Fruit fly (Drosophila melanogaster) whole organism, embryonic: Measurements from ENCODE around the gene scramb2.

Experiments used
- Antp ChIP-seq: fragments of 200-800 bp; sonication (Bioruptor generic); optimal IDR thresholded peaks from 3 replicates; lab custom pipeline; 2016; ENCODE audit warnings: missing biosample characterization, missing genetic modification characterization
- Awh ChIP-seq: fragments of 200-800 bp; sonication (Bioruptor generic); IDR thresholded peaks from 2 replicates; pipeline ENCODE4, ENCODE4 v1.3.6; 2022; ENCODE audit warnings: missing biosample characterization, missing genetic modification characterization
- B-H2 ChIP-seq: fragments of 200-800 bp; sonication (Bioruptor generic); optimal IDR thresholded peaks from 2 replicates; lab custom pipeline; 2018; ENCODE audit warnings: missing biosample characterization, mild to moderate bottlenecking, missing genetic modification characterization
- Blimp-1 ChIP-seq: fragments of 200-800 bp; sonication (Bioruptor generic); optimal IDR thresholded peaks from 3 replicates; lab custom pipeline; 2018; ENCODE audit warnings: missing biosample characterization, missing genetic modification characterization, mild to moderate bottlenecking, moderate library complexity, missing genetic modification reagents
- CG13424 ChIP-seq: fragments of 200-800 bp; sonication (Bioruptor generic); optimal IDR thresholded peaks from 2 replicates; lab custom pipeline; 2019; ENCODE audit warnings: missing biosample characterization, mild to moderate bottlenecking, missing genetic modification characterization, moderate library complexity
- CG14050 ChIP-seq: fragments of 200-800 bp; sonication (Bioruptor generic); IDR thresholded peaks from 3 replicates; pipeline ENCODE4 v1.3.6; 2022; ENCODE audit warnings: missing biosample characterization, missing genetic modification characterization
- CG1529 ChIP-seq: fragments of 200-800 bp; sonication (Bioruptor generic); optimal IDR thresholded peaks from 3 replicates; lab custom pipeline; 2018; ENCODE audit warnings: missing biosample characterization, missing genetic modification characterization
- CG1647 ChIP-seq: fragments of 200-800 bp; sonication (Bioruptor generic); optimal IDR thresholded peaks from 3 replicates; lab custom pipeline; 2016; ENCODE audit warnings: missing biosample characterization, missing genetic modification characterization
- CG17186 ChIP-seq: fragments of 200-800 bp; sonication (Bioruptor generic); optimal IDR thresholded peaks from 3 replicates; lab custom pipeline; 2017; ENCODE audit warnings: missing biosample characterization, missing genetic modification reagents, missing genetic modification characterization
- CG17361 ChIP-seq: fragments of 200-800 bp; sonication (Bioruptor generic); IDR thresholded peaks from 3 replicates; pipeline ENCODE4 v1.3.6; 2022; ENCODE audit warnings: missing biosample characterization, missing genetic modification characterization
- CG17912 ChIP-seq: fragments of 200-800 bp; sonication (Bioruptor generic); optimal IDR thresholded peaks from 2 replicates; lab custom pipeline; 2018; ENCODE audit warnings: missing biosample characterization, mild to moderate bottlenecking, missing genetic modification characterization
- CG18476 ChIP-seq: fragments of 200-800 bp; sonication (Bioruptor generic); optimal IDR thresholded peaks from 2 replicates; lab custom pipeline; 2016; ENCODE audit warnings: missing biosample characterization, mild to moderate bottlenecking, missing genetic modification characterization
- CG18764 ChIP-seq: fragments of 200-800 bp; sonication (Bioruptor generic); optimal IDR thresholded peaks from 3 replicates; lab custom pipeline; 2016; ENCODE audit warnings: missing biosample characterization, missing genetic modification characterization
- CG31365 ChIP-seq: fragments of 200-800 bp; sonication (Bioruptor generic); optimal IDR thresholded peaks from 2 replicates; lab custom pipeline; 2018; ENCODE audit warnings: missing biosample characterization, mild to moderate bottlenecking, missing genetic modification characterization
- CG32767 ChIP-seq: fragments of 200-800 bp; sonication (Bioruptor generic); IDR thresholded peaks from 2 replicates; pipeline ENCODE4 v1.3.6; 2022; ENCODE audit warnings: missing biosample characterization, missing genetic modification characterization
- CG6689 ChIP-seq: fragments of 200-800 bp; sonication (Bioruptor generic); IDR thresholded peaks from 2 replicates; pipeline ENCODE4 v1.3.6; 2022; ENCODE audit warnings: missing biosample characterization, missing genetic modification characterization
- D19A ChIP-seq: fragments of 200-800 bp; optimal IDR thresholded peaks from 3 replicates; lab custom pipeline; 2019; ENCODE audit warnings: missing biosample characterization, mild to moderate bottlenecking, missing genetic modification characterization, moderate library complexity
- Dip3 ChIP-seq: fragments of 200-800 bp; sonication (Bioruptor generic); optimal IDR thresholded peaks from 3 replicates; lab custom pipeline; 2016; ENCODE audit warnings: missing biosample characterization, missing genetic modification characterization
- E2f2 ChIP-seq: fragments of 200-800 bp; sonication (Bioruptor generic); IDR thresholded peaks from 2 replicates; pipeline ENCODE4 v1.3.6; 2022; ENCODE audit warnings: missing biosample characterization, missing genetic modification characterization
- Gsc ChIP-seq: fragments of 200-800 bp; sonication (Bioruptor generic); IDR thresholded peaks from 2 replicates; pipeline ENCODE4 v1.3.6; 2022; ENCODE audit warnings: missing biosample characterization, missing genetic modification characterization
- HLH3B ChIP-seq: fragments of 200-800 bp; sonication (Bioruptor generic); IDR thresholded peaks from 2 replicates; pipeline ENCODE4 v1.3.6; 2022; ENCODE audit warnings: missing biosample characterization, missing genetic modification characterization
- Hr39 ChIP-seq: fragments of >200 bp; optimal IDR thresholded peaks from 2 replicates; lab custom pipeline; 2017
- Lim3 ChIP-seq: fragments of 200-800 bp; sonication (Bioruptor generic); IDR thresholded peaks from 2 replicates; pipeline ENCODE4 v1.3.6; 2022; ENCODE audit warnings: missing biosample characterization, missing genetic modification characterization
- MBD-R2 ChIP-seq: fragments of 200-800 bp; sonication (Bioruptor generic); IDR thresholded peaks from 2 replicates; pipeline ENCODE4 v1.3.6; 2022; ENCODE audit warnings: missing biosample characterization, missing genetic modification characterization
- Meics ChIP-seq: fragments of 200-800 bp; sonication (Bioruptor generic); optimal IDR thresholded peaks from 2 replicates; lab custom pipeline; 2017; ENCODE audit warnings: missing biosample characterization, mild to moderate bottlenecking, missing genetic modification characterization
- Myb ChIP-seq: fragments of 200-800 bp; sonication (Bioruptor generic); optimal IDR thresholded peaks from 2 replicates; lab custom pipeline; 2016; ENCODE audit warnings: missing biosample characterization, missing genetic modification characterization
- NK7.1 ChIP-seq: fragments of 200-800 bp; sonication (Bioruptor generic); optimal IDR thresholded peaks from 3 replicates; lab custom pipeline; 2016; ENCODE audit warnings: missing biosample characterization, missing genetic modification characterization
- Neu2 ChIP-seq: fragments of 200-800 bp; sonication (Bioruptor generic); optimal IDR thresholded peaks from 3 replicates; lab custom pipeline; 2016; ENCODE audit warnings: missing biosample characterization, missing genetic modification characterization, borderline replicate concordance
- Nf-YB ChIP-seq: fragments of 200-800 bp; sonication (Bioruptor generic); optimal IDR thresholded peaks from 3 replicates; lab custom pipeline; 2019; ENCODE audit warnings: missing biosample characterization, mild to moderate bottlenecking, missing genetic modification characterization, moderate library complexity
- YL-1 ChIP-seq: fragments of 200-800 bp; sonication (Bioruptor generic); optimal IDR thresholded peaks from 3 replicates; lab custom pipeline; 2017; ENCODE audit warnings: missing biosample characterization, mild to moderate bottlenecking, missing genetic modification characterization
- chinmo ChIP-seq: fragments of 200-800 bp; sonication (Bioruptor generic); IDR thresholded peaks from 4 replicates; pipeline ENCODE4 v1.3.6; 2022; ENCODE audit warnings: missing biosample characterization, missing genetic modification characterization; ENCODE audit not compliant: partially characterized antibody
- crc ChIP-seq: fragments of 200-800 bp; sonication (Bioruptor generic); optimal IDR thresholded peaks from 2 replicates; lab custom pipeline; 2016; ENCODE audit warnings: missing biosample characterization, missing genetic modification characterization
- croc ChIP-seq: fragments of 200-800 bp; sonication (Bioruptor generic); conservative IDR thresholded peaks from 3 replicates; pipeline ENCODE4 v1.3.6; 2022; ENCODE audit warnings: missing biosample characterization, missing genetic modification characterization
- gfzf ChIP-seq: fragments of 200-800 bp; sonication (Bioruptor generic); optimal IDR thresholded peaks from 2 replicates; lab custom pipeline; 2016; ENCODE audit warnings: missing biosample characterization, mild to moderate bottlenecking, missing genetic modification characterization, moderate library complexity
- grn ChIP-seq: fragments of 200-800 bp; sonication (Bioruptor generic); optimal IDR thresholded peaks from 3 replicates; lab custom pipeline; 2017; ENCODE audit warnings: missing biosample characterization, missing genetic modification characterization
- gsb-n ChIP-seq: fragments of 200-800 bp; sonication (Bioruptor generic); optimal IDR thresholded peaks from 3 replicates; lab custom pipeline; 2018; ENCODE audit warnings: missing biosample characterization, mild to moderate bottlenecking, missing genetic modification characterization
- h ChIP-seq: fragments of >200 bp; optimal IDR thresholded peaks from 2 replicates; lab custom pipeline; 2017
- hb ChIP-seq: fragments of 200-800 bp; sonication (Bioruptor generic); IDR thresholded peaks from 3 replicates; pipeline ENCODE4 v1.3.6; 2022; ENCODE audit warnings: missing biosample characterization, missing genetic modification characterization; ENCODE audit not compliant: partially characterized antibody
- lmd ChIP-seq: fragments of 200-800 bp; sonication (Bioruptor generic); IDR thresholded peaks from 2 replicates; pipeline ENCODE4 v1.3.6; 2022; ENCODE audit warnings: missing biosample characterization, missing genetic modification characterization
- lola ChIP-seq, 3 experiments: fragments of >200 bp in 2 of 3; fragments of 200-800 bp in 1 of 3; sonication (Bioruptor generic) in 1 of 3; optimal IDR thresholded peaks; 2 replicates each; lab custom pipeline; 2017 to 2019; ENCODE audit warnings: missing biosample characterization in 3 of 3, missing genetic modification characterization in 3 of 3, mild to moderate bottlenecking in 1 of 3, moderate library complexity in 1 of 3
- nom ChIP-seq: fragments of 200-800 bp; sonication (Bioruptor generic); optimal IDR thresholded peaks from 2 replicates; lab custom pipeline; 2017; ENCODE audit warnings: missing biosample characterization, missing genetic modification characterization, mild to moderate bottlenecking, moderate library complexity, missing genetic modification reagents
- pb ChIP-seq: fragments of 200-800 bp; sonication (Bioruptor generic); optimal IDR thresholded peaks from 3 replicates; lab custom pipeline; 2016; ENCODE audit warnings: missing biosample characterization, missing genetic modification characterization
- pzg ChIP-seq: fragments of 200-800 bp; sonication (Bioruptor generic); optimal IDR thresholded peaks from 3 replicates; lab custom pipeline; 2018; ENCODE audit warnings: missing biosample characterization, mild to moderate bottlenecking, missing genetic modification characterization, moderate library complexity
- seq ChIP-seq: fragments of 200-800 bp; sonication (Bioruptor generic); IDR thresholded peaks from 2 replicates; pipeline ENCODE4 v1.3.6; 2022; ENCODE audit warnings: missing biosample characterization, missing genetic modification characterization
- sisA ChIP-seq: fragments of 200-800 bp; sonication (Bioruptor generic); IDR thresholded peaks from 2 replicates; pipeline ENCODE4 v1.3.6; 2022; ENCODE audit warnings: missing biosample characterization, missing genetic modification characterization
- so ChIP-seq: fragments of 200-800 bp; sonication (Bioruptor generic); IDR thresholded peaks from 3 replicates; pipeline ENCODE4 v1.3.6; 2022; ENCODE audit warnings: missing biosample characterization, missing genetic modification characterization
- tap ChIP-seq: fragments of 200-800 bp; optimal IDR thresholded peaks from 3 replicates; lab custom pipeline; 2019; ENCODE audit warnings: missing biosample characterization, mild to moderate bottlenecking, missing genetic modification characterization, moderate library complexity
- tna ChIP-seq: fragments of 200-800 bp; sonication (Bioruptor generic); IDR thresholded peaks from 2 replicates; pipeline ENCODE4 v1.3.6; 2022; ENCODE audit warnings: missing biosample characterization, missing genetic modification characterization; ENCODE audit not compliant: partially characterized antibody
- toy ChIP-seq: fragments of 200-800 bp; sonication (Bioruptor generic); IDR thresholded peaks from 2 replicates; pipeline ENCODE4 v1.3.6; 2022; ENCODE audit warnings: missing biosample characterization, missing genetic modification characterization

The scramb2 gene

DNA sequence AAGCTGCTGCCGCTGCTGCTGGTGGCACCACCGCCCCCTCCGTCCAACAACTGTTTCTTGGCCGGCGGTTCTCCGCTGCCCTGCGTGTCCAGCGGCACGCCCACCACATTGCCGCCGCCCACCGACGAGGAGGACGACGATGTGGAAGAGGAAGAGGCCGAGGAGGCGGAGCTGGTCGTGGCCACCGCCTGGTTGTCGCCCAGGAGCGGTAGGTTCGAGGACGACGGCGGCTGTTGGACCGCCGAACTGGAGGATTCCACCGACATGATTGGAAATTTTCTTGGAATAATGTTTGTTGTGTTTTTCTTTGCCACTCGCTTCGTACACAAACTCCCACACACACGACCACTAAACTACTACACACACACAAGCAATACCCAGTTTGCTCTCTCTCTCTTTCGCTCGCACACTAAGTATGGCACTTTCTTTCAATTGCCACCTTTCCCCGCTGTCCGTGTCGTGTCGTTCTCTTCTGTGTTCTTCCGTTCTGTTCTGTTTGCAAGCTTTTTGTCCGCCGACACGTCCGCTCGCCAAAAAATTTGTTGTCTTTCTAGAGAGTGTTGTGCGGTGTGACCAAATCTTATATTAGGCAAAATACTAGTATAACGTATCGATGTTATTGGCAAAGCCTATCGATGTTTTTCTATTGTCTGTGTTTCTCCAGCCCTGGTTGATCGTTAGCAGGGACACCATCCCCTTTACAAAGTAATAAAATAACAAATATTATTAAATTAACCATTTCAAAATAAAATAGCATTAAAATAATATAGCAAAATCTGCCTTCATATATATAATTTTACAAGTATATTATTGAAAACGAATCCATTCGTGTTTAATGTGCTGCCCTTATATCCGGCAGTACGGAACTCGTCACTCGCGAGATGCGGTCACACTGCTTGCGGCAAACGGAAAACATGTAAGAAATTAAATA is 23.9 kb upstream of the scramb2 start, which contains the start of the genes CG32486 and PAN3 (continued):
- TF ChIP-seq hb (GFP tag; lab: Robert Waterston, UW) (peak; percentile 68; the same call in 2 of the 3 replicates), grn (no peak), tna (GFP tag; lab: Robert Waterston, UW) (peak; percentile 56), toy (no peak), Lim3 (GFP tag; lab: Robert Waterston, UW) (no peak), CG18476 (GFP tag; lab: Kevin White, UChicago) (no peak), CG17912 (peak; percentile 31), Awh (peak; percentile 51; the same call in 1 of the 2 replicates), CG1529 (GFP tag; lab: Kevin White, UChicago) (peak; percentile 7), YL-1 (peak; percentile 54), Dip3 (GFP tag; lab: Kevin White, UChicago) (peak; percentile 44), h (lab: Kevin White, UChicago) (no peak), CG6689 (GFP tag; lab: Robert Waterston, UW) (peak; percentile 17; the same call in 1 of the 2 replicates), seq (GFP tag; lab: Robert Waterston, UW) (peak; percentile 57; the same call in 1 of the 2 replicates), NK7.1 (GFP tag; lab: Kevin White, UChicago) (no peak), croc (GFP tag; lab: Robert Waterston, UW) (no peak), CG13424 (tag; lab: Kevin White, UChicago) (peak; percentile 43), Myb (GFP tag; lab: Kevin White, UChicago) (no peak), CG31365 (peak; percentile 35), lmd (no peak), chinmo (GFP tag; lab: Robert Waterston, UW) (peak; percentile 97), CG17361 (peak; percentile 43; the same call in 2 of the 3 replicates), E2f2 (GFP tag; lab: Robert Waterston, UW) (peak; percentile 42; the same call in 1 of the 2 replicates), Neu2 (GFP tag; lab: Kevin White, UChicago) (peak; percentile 67), Gsc (GFP tag; lab: Robert Waterston, UW) (no peak), sisA (GFP tag; lab: Robert Waterston, UW) (peak; percentile 20; the same call in 1 of the 2 replicates), Antp (GFP tag; lab: Kevin White, UChicago) (peak; percentile 39), pzg (peak; percentile 97), so (GFP tag; lab: Robert Waterston, UW) (no peak), CG1647 (GFP tag; lab: Kevin White, UChicago) (peak; percentile 38), gfzf (GFP tag; lab: Kevin White, UChicago) (peak; percentile 90), CG17186 (GFP tag; lab: Kevin White, UChicago) (peak; percentile 51), HLH3B (GFP tag; lab: Robert Waterston, UW) (peak; percentile 19; the same call in 1 of the 2 replicates), Blimp-1 (GFP tag; lab: Kevin White, UChicago) (peak; percentile 41), B-H2 (GFP tag; lab: Kevin White, UChicago) (peak; percentile 79), Meics (GFP tag; lab: Kevin White, UChicago) (peak; percentile 33), CG32767 (GFP tag; lab: Robert Waterston, UW) (no peak), Hr39 (no peak), MBD-R2 (GFP tag; lab: Robert Waterston, UW) (0 out of 2 replicates have a peak, but pooled peaks have one; percentile 23), pb (GFP tag; lab: Kevin White, UChicago) (no peak), lola (GFP tag; optimal IDR thresholded peaks at IDR 0.05; lab: Kevin White, UChicago) (no peak), nom (GFP tag; lab: Kevin White, UChicago) (peak; percentile 72), D19A (tag; lab: Kevin White, UChicago) (no peak), gsb-n (tag; lab: Kevin White, UChicago) (peak; percentile 38), crc (GFP tag; lab: Kevin White, UChicago) (peak; percentile 1), tap (tag; lab: Kevin White, UChicago) (peak; percentile 52), CG18764 (peak; percentile 26), Nf-YB (peak; percentile 32), CG14050 (no peak)
